Fruit fly (Drosophila melanogaster) whole organism, prepupa: Measurements from ENCODE around the gene CG9933.

Experiments used
- CG10669 ChIP-seq: fragments of 200-800 bp; sonication (Bioruptor generic); optimal IDR thresholded peaks from 3 replicates; lab custom pipeline; 2018; ENCODE audit warnings: missing biosample characterization, mild to moderate bottlenecking, missing genetic modification characterization, moderate library complexity
- CG11762 ChIP-seq: fragments of 200-800 bp; sonication (Bioruptor generic); optimal IDR thresholded peaks from 3 replicates; lab custom pipeline; 2016; ENCODE audit warnings: missing biosample characterization, missing genetic modification characterization; ENCODE audit not compliant: insufficient read depth
- CG11902 ChIP-seq: fragments of 200-800 bp; sonication (Bioruptor generic); optimal IDR thresholded peaks from 3 replicates; lab custom pipeline; 2016; ENCODE audit warnings: missing biosample characterization, missing genetic modification characterization
- CG15336 ChIP-seq: fragments of 200-800 bp; sonication (Bioruptor generic); IDR thresholded peaks from 2 replicates; pipeline ENCODE4 v1.3.6; 2022; ENCODE audit warnings: missing biosample characterization, missing genetic modification characterization
- CG1621 ChIP-seq: fragments of 200-800 bp; sonication (Bioruptor generic); optimal IDR thresholded peaks from 3 replicates; lab custom pipeline; 2018; ENCODE audit warnings: missing biosample characterization, mild to moderate bottlenecking, missing genetic modification characterization
- CG31627 ChIP-seq: fragments of 200-800 bp; sonication (Bioruptor generic); optimal IDR thresholded peaks from 3 replicates; lab custom pipeline; 2016; ENCODE audit warnings: missing biosample characterization, missing genetic modification characterization
- CG32006 ChIP-seq: fragments of 200-800 bp; sonication (Bioruptor generic); optimal IDR thresholded peaks from 3 replicates; lab custom pipeline; 2017; ENCODE audit warnings: missing biosample characterization, mild to moderate bottlenecking, missing genetic modification characterization
- CG34406 ChIP-seq: fragments of 200-800 bp; sonication (Bioruptor generic); optimal IDR thresholded peaks from 3 replicates; lab custom pipeline; 2016; ENCODE audit warnings: missing biosample characterization, missing genetic modification characterization
- CG3919 ChIP-seq: fragments of 200-800 bp; sonication (Bioruptor generic); optimal IDR thresholded peaks from 3 replicates; lab custom pipeline; 2016; ENCODE audit warnings: missing biosample characterization, missing genetic modification characterization
- CG6163 ChIP-seq: fragments of 200-800 bp; sonication (Bioruptor generic); IDR thresholded peaks from 3 replicates; pipeline ENCODE4 v1.3.6; 2022; ENCODE audit warnings: missing biosample characterization, missing genetic modification characterization
- CG6792 ChIP-seq: fragments of 200-800 bp; sonication (Bioruptor generic); optimal IDR thresholded peaks from 3 replicates; lab custom pipeline; 2016; ENCODE audit warnings: missing biosample characterization, missing genetic modification characterization
- CG6854 ChIP-seq: fragments of 200-800 bp; sonication (Bioruptor generic); optimal IDR thresholded peaks from 2 replicates; lab custom pipeline; 2017; ENCODE audit warnings: missing biosample characterization, mild to moderate bottlenecking, missing genetic modification characterization
- CG8119 ChIP-seq: fragments of 200-800 bp; sonication (Bioruptor generic); IDR thresholded peaks from 3 replicates; pipeline ENCODE4 v1.3.6; 2022; ENCODE audit warnings: missing biosample characterization, missing genetic modification characterization
- CG9139 ChIP-seq: fragments of 200-800 bp; sonication (Bioruptor generic); optimal IDR thresholded peaks from 3 replicates; lab custom pipeline; 2017; ENCODE audit warnings: missing biosample characterization, mild to moderate bottlenecking, missing genetic modification characterization
- Eip75B ChIP-seq: fragments of 200-800 bp; sonication (Bioruptor generic); optimal IDR thresholded peaks from 3 replicates; lab custom pipeline; 2016; ENCODE audit warnings: missing biosample characterization, missing genetic modification characterization
- Eip78C ChIP-seq: fragments of 200-800 bp; sonication (Bioruptor generic); peaks from one replicate; lab custom pipeline; 2016; ENCODE audit warnings: missing biosample characterization, missing genetic modification characterization
- Eip93F ChIP-seq: fragments of 200-800 bp; sonication (Bioruptor generic); optimal IDR thresholded peaks from 2 replicates; lab custom pipeline; 2016; ENCODE audit warnings: missing biosample characterization, mild to moderate bottlenecking, missing genetic modification characterization
- Ets21C ChIP-seq: fragments of 200-800 bp; sonication (Bioruptor generic); optimal IDR thresholded peaks from 3 replicates; lab custom pipeline; 2016; ENCODE audit warnings: missing biosample characterization, missing genetic modification characterization
- Hr38 ChIP-seq: sonication (Bioruptor generic); optimal IDR thresholded peaks from 2 replicates; lab custom pipeline; 2016; ENCODE audit warnings: missing biosample characterization, missing genetic modification characterization
- Hr39 ChIP-seq: fragments of 200-800 bp; sonication (Bioruptor generic); optimal IDR thresholded peaks from 2 replicates; lab custom pipeline; 2016; ENCODE audit warnings: missing biosample characterization, missing genetic modification characterization
- Lpt ChIP-seq: fragments of 200-800 bp; sonication (Bioruptor generic); optimal IDR thresholded peaks from 3 replicates; lab custom pipeline; 2016; ENCODE audit warnings: missing biosample characterization, missing genetic modification characterization
- Met ChIP-seq: fragments of 200-800 bp; sonication (Bioruptor generic); optimal IDR thresholded peaks from 3 replicates; lab custom pipeline; 2016; ENCODE audit warnings: missing biosample characterization, missing genetic modification characterization
- OdsH ChIP-seq: fragments of 200-800 bp; sonication (Bioruptor generic); optimal IDR thresholded peaks from 3 replicates; lab custom pipeline; 2016; ENCODE audit warnings: missing biosample characterization, missing genetic modification characterization
- Smox ChIP-seq: fragments of 200-800 bp; sonication (Bioruptor generic); optimal IDR thresholded peaks from 3 replicates; lab custom pipeline; 2016; ENCODE audit warnings: missing biosample characterization, missing genetic modification characterization
- Sox102F ChIP-seq: fragments of 200-800 bp; sonication (Bioruptor generic); optimal IDR thresholded peaks from 2 replicates; lab custom pipeline; 2016; ENCODE audit warnings: missing biosample characterization, mild to moderate bottlenecking, missing genetic modification characterization
- achi ChIP-seq: fragments of 200-800 bp; sonication (Bioruptor generic); optimal IDR thresholded peaks from 3 replicates; lab custom pipeline; 2016; ENCODE audit warnings: missing biosample characterization, missing genetic modification characterization
- acj6 ChIP-seq: fragments of 200-800 bp; sonication (Bioruptor generic); optimal IDR thresholded peaks from 3 replicates; lab custom pipeline; 2016; ENCODE audit warnings: missing biosample characterization, missing genetic modification characterization
- cyc ChIP-seq: fragments of 200-800 bp; sonication (Bioruptor generic); optimal IDR thresholded peaks from 3 replicates; lab custom pipeline; 2016; ENCODE audit warnings: missing biosample characterization, missing genetic modification characterization
- dac ChIP-seq: fragments of 200-800 bp; sonication (Bioruptor generic); optimal IDR thresholded peaks from 2 replicates; lab custom pipeline; 2017; ENCODE audit warnings: missing biosample characterization, mild to moderate bottlenecking, missing genetic modification characterization
- eg ChIP-seq: fragments of 200-800 bp; sonication (Bioruptor generic); IDR thresholded peaks from 3 replicates; pipeline ENCODE4 v1.3.6; 2022; ENCODE audit warnings: missing biosample characterization, missing genetic modification characterization
- esn ChIP-seq: fragments of 200-800 bp; sonication (Bioruptor generic); optimal IDR thresholded peaks from 2 replicates; lab custom pipeline; 2016; ENCODE audit warnings: missing biosample characterization, mild to moderate bottlenecking, missing genetic modification characterization, moderate library complexity
- fd59A ChIP-seq: fragments of 200-800 bp; sonication (Bioruptor generic); optimal IDR thresholded peaks from 2 replicates; lab custom pipeline; 2017; ENCODE audit warnings: missing biosample characterization, mild to moderate bottlenecking, missing genetic modification characterization, missing genetic modification reagents
- fd85E ChIP-seq: fragments of 200-800 bp; sonication (Bioruptor generic); optimal IDR thresholded peaks from 3 replicates; lab custom pipeline; 2016; ENCODE audit warnings: missing biosample characterization, missing genetic modification characterization
- fkh ChIP-seq: fragments of 200-800 bp; sonication (Bioruptor generic); optimal IDR thresholded peaks from 3 replicates; lab custom pipeline; 2017; ENCODE audit warnings: missing biosample characterization, mild to moderate bottlenecking, missing genetic modification characterization, moderate library complexity
- lz ChIP-seq: fragments of 200-800 bp; sonication (Bioruptor generic); optimal IDR thresholded peaks from 3 replicates; lab custom pipeline; 2016; ENCODE audit warnings: missing biosample characterization, missing genetic modification characterization
- net ChIP-seq: fragments of 200-800 bp; sonication (Bioruptor generic); optimal IDR thresholded peaks from 3 replicates; lab custom pipeline; 2016; ENCODE audit warnings: missing biosample characterization, missing genetic modification characterization
- pdm3 ChIP-seq: fragments of 200-800 bp; sonication (Bioruptor generic); optimal IDR thresholded peaks from 3 replicates; lab custom pipeline; 2016; ENCODE audit warnings: missing biosample characterization, missing genetic modification characterization
- salr ChIP-seq, 2 experiments: fragments of 200-800 bp; sonication (Bioruptor generic); optimal IDR thresholded peaks; 3 replicates each; lab custom pipeline; 2016 to 2018; ENCODE audit warnings: missing biosample characterization in 2 of 2, missing genetic modification characterization in 2 of 2, mild to moderate bottlenecking in 1 of 2
- ss ChIP-seq, 2 experiments: fragments of 200-800 bp; sonication (Bioruptor generic); optimal IDR thresholded peaks; 2 replicates in 1 of 2; 3 replicates in 1 of 2; lab custom pipeline; 2017 to 2018; ENCODE audit warnings: mild to moderate bottlenecking in 2 of 2, missing biosample characterization in 2 of 2, missing genetic modification characterization in 2 of 2, moderate library complexity in 1 of 2
- svp ChIP-seq: fragments of 200-800 bp; sonication (Bioruptor generic); peaks from one replicate; lab custom pipeline; 2016; ENCODE audit warnings: missing biosample characterization, missing genetic modification characterization
- topi ChIP-seq: fragments of 200-800 bp; sonication (Bioruptor generic); optimal IDR thresholded peaks from 3 replicates; lab custom pipeline; 2016; ENCODE audit warnings: missing biosample characterization, missing genetic modification characterization
- vri ChIP-seq: fragments of 200-800 bp; sonication (Bioruptor generic); optimal IDR thresholded peaks from 3 replicates; lab custom pipeline; 2016; ENCODE audit warnings: missing biosample characterization, mild to moderate bottlenecking, missing genetic modification characterization

CG9933 gene

DNA sequence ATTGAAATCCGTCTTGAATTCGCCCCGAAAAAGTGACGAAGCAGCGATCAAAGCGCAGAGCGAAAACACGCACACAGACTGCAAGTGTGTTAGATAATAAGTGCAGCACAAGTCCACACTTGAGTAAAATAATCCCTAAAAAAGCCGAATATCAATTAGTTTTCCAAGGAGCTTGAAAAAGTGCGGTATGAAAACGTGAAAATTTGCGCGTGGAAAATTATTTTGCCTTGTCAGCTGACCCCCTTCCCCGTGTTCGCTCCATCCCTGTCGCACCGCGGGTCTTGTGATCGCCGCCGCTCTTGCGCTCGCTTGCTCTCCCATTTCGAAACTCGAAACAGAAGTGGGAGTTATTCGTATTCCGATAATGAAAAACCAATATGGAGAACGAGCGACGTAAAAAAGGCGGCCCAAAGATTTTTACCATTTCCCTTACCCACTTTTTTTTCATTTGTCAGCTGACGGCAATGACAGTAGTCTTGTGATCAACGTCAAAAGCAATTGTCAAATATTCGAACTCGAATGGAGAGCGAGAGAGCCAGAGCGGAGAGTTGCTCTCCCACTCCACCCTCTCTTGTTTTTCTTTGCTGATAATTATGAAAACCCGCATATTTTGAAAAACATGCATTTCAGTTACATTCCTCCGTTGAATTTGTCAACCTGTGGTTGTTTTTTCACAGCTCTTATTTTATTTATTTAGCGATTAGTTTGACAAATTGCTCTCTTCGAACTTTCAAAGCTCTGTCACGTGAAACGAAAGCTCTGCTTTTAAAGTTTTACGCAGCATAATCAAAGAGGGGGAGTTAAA is 46.3 kb downstream of the CG9933 start:
- peak; percentile 99 for TF ChIP-seq achi (GFP tag; lab: Kevin White, UChicago)
- no peak for TF ChIP-seq topi (GFP tag; lab: Kevin White, UChicago)
- TF ChIP-seq ss (GFP tag; optimal IDR thresholded peaks at IDR 0.05; lab: Kevin White, UChicago): peak in 1 of 2 experiments; percentile 1
- TF ChIP-seq eg: peak; percentile 31; the same call in 1 of the 3 replicates
- peak; percentile 31 for TF ChIP-seq Eip78C (GFP tag; lab: Kevin White, UChicago)
- TF ChIP-seq, all 60 proteins: peak for 4

DNA sequence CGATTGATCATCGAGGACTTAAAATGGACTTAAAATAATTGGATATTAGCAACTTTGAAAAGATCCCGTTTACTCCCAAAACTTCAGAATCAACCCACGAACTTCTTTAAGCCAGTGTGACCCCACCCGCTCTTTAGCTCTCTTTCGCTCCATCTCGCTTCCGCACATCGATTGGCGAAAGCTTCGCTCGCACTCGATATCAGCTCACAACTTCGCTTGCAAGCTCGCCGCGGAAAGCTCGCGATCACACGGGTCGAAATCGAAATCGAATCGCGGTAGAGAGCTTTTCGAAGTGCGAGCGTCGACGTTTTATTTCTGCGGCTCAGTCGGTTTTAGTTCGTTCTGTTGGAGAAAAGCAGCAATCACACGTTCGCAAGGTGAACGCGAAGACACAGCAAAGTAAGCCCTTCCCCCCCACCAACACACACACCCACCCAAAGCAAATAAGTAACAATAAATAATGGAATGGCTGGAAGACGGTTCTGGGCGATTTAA is 47.0 kb downstream of the CG9933 start, which contains the start of gene Vha68-2:
Gene Vha68-2, plus strand, starts transcription at position 278 of the 495 bp plus-strand sequence.
- no peak for TF ChIP-seq Eip78C (GFP tag; lab: Kevin White, UChicago)
- no peak for TF ChIP-seq cyc (GFP tag; lab: Kevin White, UChicago)
- no peak for TF ChIP-seq Met (GFP tag; lab: Kevin White, UChicago)
- TF ChIP-seq net: peak; percentile 70
- no peak for TF ChIP-seq Hr38 (GFP tag; lab: Kevin White, UChicago)
- peak; percentile 44 for TF ChIP-seq Hr39 (GFP tag; lab: Kevin White, UChicago)
- TF ChIP-seq CG11762 (GFP tag; lab: Kevin White, UChicago): no peak
- TF ChIP-seq CG1621 (tag; lab: Kevin White, UChicago): peak; percentile 47
- peak; percentile 18 for TF ChIP-seq CG3919 (GFP tag; lab: Kevin White, UChicago)
- peak; percentile 5 for TF ChIP-seq ss (GFP tag; optimal IDR thresholded peaks at IDR 0.05; lab: Kevin White, UChicago)
- TF ChIP-seq OdsH: peak; percentile 60
- TF ChIP-seq CG8119 (GFP tag; lab: Robert Waterston, UW): no peak
- peak; percentile 56 for TF ChIP-seq Smox (GFP tag; lab: Kevin White, UChicago)
- peak; percentile 52 for TF ChIP-seq CG34406
- TF ChIP-seq salr (GFP tag; optimal IDR thresholded peaks at IDR 0.05; lab: Kevin White, UChicago): peak in 1 of 2 experiments; percentile 37
- TF ChIP-seq pdm3 (GFP tag; lab: Kevin White, UChicago): peak; percentile 61
- TF ChIP-seq CG6792: peak; percentile 46
- TF ChIP-seq CG9139 (GFP tag; lab: Kevin White, UChicago): peak; percentile 21
- peak; percentile 35 for TF ChIP-seq vri (GFP tag; lab: Kevin White, UChicago)
- no peak for TF ChIP-seq Eip93F (GFP tag; lab: Kevin White, UChicago)
- TF ChIP-seq fd85E (GFP tag; lab: Kevin White, UChicago): peak; percentile 34
- no peak for TF ChIP-seq CG11902 (GFP tag; lab: Kevin White, UChicago)
- 0 out of 3 replicates have a peak, but pooled peaks have one; percentile 20 for TF ChIP-seq eg
- TF ChIP-seq CG15336 (GFP tag; lab: Robert Waterston, UW): no peak
- TF ChIP-seq CG32006: peak; percentile 45
- TF ChIP-seq acj6 (GFP tag; lab: Kevin White, UChicago): peak; percentile 58
- no peak for TF ChIP-seq fd59A
- peak; percentile 69 for TF ChIP-seq esn
- TF ChIP-seq topi (GFP tag; lab: Kevin White, UChicago): peak; percentile 11
- TF ChIP-seq Sox102F (GFP tag; lab: Kevin White, UChicago): peak; percentile 66
- TF ChIP-seq CG6854: peak; percentile 43
- TF ChIP-seq lz (GFP tag; lab: Kevin White, UChicago): peak; percentile 62
- TF ChIP-seq fkh: peak; percentile 64
- peak; percentile 56 for TF ChIP-seq CG31627 (GFP tag; lab: Kevin White, UChicago)
- TF ChIP-seq Lpt (GFP tag; lab: Kevin White, UChicago): no peak
- peak; percentile 39 for TF ChIP-seq Ets21C (GFP tag; lab: Kevin White, UChicago)
- TF ChIP-seq CG10669 (GFP tag; lab: Kevin White, UChicago): no peak
- peak; percentile 62 for TF ChIP-seq dac (GFP tag; lab: Kevin White, UChicago)
- TF ChIP-seq CG6163 (GFP tag; lab: Robert Waterston, UW): peak; percentile 83
- peak; percentile 42 for TF ChIP-seq Eip75B (GFP tag; lab: Kevin White, UChicago)
- TF ChIP-seq svp (GFP tag; lab: Kevin White, UChicago): peak; percentile 75
